Worm (Caenorhabditis elegans): Measurements from ENCODE around the gene vps-54.
A peak's percentile ranks its signal among the peaks of the same experiment; 100 is the strongest.

The vps-54 gene

DNA sequence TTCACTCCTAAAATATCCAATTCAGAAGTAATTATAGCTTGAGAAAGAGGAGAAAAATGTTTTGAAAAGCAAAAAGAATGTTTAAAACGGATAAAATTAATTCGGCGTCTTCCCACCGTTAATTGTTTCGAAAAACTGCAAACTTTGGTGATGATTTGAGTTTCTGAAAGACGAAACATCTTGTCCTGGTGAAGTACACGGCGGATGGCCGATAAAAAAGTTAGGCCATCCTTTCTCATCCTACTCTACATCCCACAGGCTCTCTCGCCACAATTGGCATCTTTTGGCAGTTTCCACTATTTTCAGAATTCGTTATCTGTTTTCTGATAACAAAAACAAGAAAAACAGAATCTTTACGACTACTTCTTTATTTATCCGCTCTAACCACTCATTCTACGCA, 50.3 kb downstream of the vps-54 start, which contains the start of the genes C35A5.8 and hda-11:
C35A5.8 (minus strand) TSS at position 7 of the 400 bp plus-strand sequence.
hda-11 (plus strand) TSS at position 283 of the 400 bp plus-strand sequence.
- TF ChIP-seq med-1 (GFP tag; optimal IDR thresholded peaks at IDR 0.05; ENCODE audit: insufficient read depth) (no peak), ztf-29 (GFP tag; IDR thresholded peaks at IDR 0.05) (no peak), T22C8.4 (GFP tag; IDR thresholded peaks at IDR 0.05) (no peak), flt-1 (GFP tag; IDR thresholded peaks at IDR 0.05) (peak; percentile 79; the same call in 1 of the 2 replicates), klf-2 (GFP tag; conservative IDR thresholded peaks at IDR 0.05) (0 out of 2 replicates have a peak, but pooled peaks have one; percentile 27), cog-1 (tag; optimal IDR thresholded peaks at IDR 0.05) (peak; percentile 3)

DNA sequence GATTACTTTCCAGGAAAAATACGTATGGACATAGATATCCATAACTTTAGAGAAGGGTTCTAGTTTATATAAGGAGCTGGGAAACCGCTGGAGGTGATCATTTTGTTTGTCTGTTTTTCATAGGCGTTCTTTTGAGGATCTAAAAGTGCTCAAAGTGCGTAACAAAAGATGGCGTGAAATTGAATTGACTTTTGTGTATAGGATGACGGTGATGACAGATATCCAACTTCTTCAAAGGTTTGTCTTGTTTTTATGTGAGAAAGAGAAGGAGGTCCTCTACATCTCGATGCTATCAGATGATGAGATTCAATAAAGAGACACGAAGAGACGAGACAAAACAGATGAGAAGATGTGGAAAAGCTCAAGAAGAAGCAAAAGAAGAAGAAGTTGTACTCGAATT, 59.5 kb downstream of the vps-54 start:
- TF ChIP-seq cog-1 (tag; optimal IDR thresholded peaks at IDR 0.05) (no peak), ztf-23 (GFP tag; IDR thresholded peaks at IDR 0.05) (no peak), tab-1 (GFP tag; IDR thresholded peaks at IDR 0.05) (no peak), med-1 (GFP tag; optimal IDR thresholded peaks at IDR 0.05; ENCODE audit: insufficient read depth) (no peak), ztf-29 (GFP tag; IDR thresholded peaks at IDR 0.05) (no peak), T22C8.4 (GFP tag; IDR thresholded peaks at IDR 0.05) (no peak), flt-1 (GFP tag; IDR thresholded peaks at IDR 0.05) (no peak), klf-2 (GFP tag; conservative IDR thresholded peaks at IDR 0.05) (no peak), ref-1 (GFP tag; conservative IDR thresholded peaks at IDR 0.05) (no peak)

Data from whole organism, midembryonic.